Worm (Caenorhabditis elegans) whole organism, young adult: ENCODE results near the gene F34D6.1.
"Not testable (repeated sequence)": the region's sequence is repeated elsewhere in the genome, so short reads cannot be mapped to it uniquely, and the experiment has no call there.

Experiments used
- T07F8.4 ChIP-seq: sonication (generic microtip); optimal IDR thresholded peaks from 2 replicates; lab custom pipeline; 2016; ENCODE audit warnings: mild to moderate bottlenecking, missing genetic modification characterization, moderate library complexity, missing compliant biosample characterization
- Y95B8A.8 ChIP-seq: fragments of 200-800 bp; sonication (Bioruptor generic); IDR thresholded peaks from 2 replicates; pipeline ENCODE4 v1.3.6; 2022; ENCODE audit warnings: missing genetic modification reagents, missing genetic modification characterization, missing compliant biosample characterization
- bed-1 ChIP-seq: fragments of 200-800 bp; sonication (Bioruptor generic); IDR thresholded peaks from 2 replicates; pipeline ENCODE4 v1.3.6; 2022; ENCODE audit warnings: missing genetic modification reagents, missing genetic modification characterization, missing compliant biosample characterization
- dpff-1 ChIP-seq: sonication (generic microtip); optimal IDR thresholded peaks from 2 replicates; lab custom pipeline; 2017; ENCODE audit warnings: mild to moderate bottlenecking, missing genetic modification characterization, missing compliant biosample characterization
- gei-17 ChIP-seq: fragments of 200-800 bp; sonication (Bioruptor generic); optimal IDR thresholded peaks from 2 replicates; lab custom pipeline; 2018; ENCODE audit warnings: mild to moderate bottlenecking, missing genetic modification characterization, missing compliant biosample characterization
- hlh-12 ChIP-seq: sonication (generic microtip); optimal IDR thresholded peaks from 2 replicates; lab custom pipeline; 2016; ENCODE audit warnings: missing genetic modification characterization, missing compliant biosample characterization
- nfyb-1 ChIP-seq: fragments of 200-800 bp; sonication (Bioruptor generic); IDR thresholded peaks from 2 replicates; pipeline ENCODE4 v1.3.6; 2022; ENCODE audit warnings: missing genetic modification reagents, missing genetic modification characterization, missing compliant biosample characterization
- snpc-1.1 ChIP-seq: sonication (generic microtip); optimal IDR thresholded peaks from 2 replicates; lab custom pipeline; 2017; ENCODE audit warnings: missing genetic modification characterization, mild to moderate bottlenecking, missing compliant biosample characterization, antibody characterized with exemption, moderate library complexity, missing genotype, missing genetic modification reagents; ENCODE audit not compliant: insufficient read depth
- snpc-4 ChIP-seq, 5 experiments: fragments of 150-350 bp in 1 of 5; sonication (generic microtip) in 4 of 5; optimal IDR thresholded peaks; 2 replicates each; lab custom pipeline; 2014 to 2018; ENCODE audit warnings: missing genetic modification characterization in 5 of 5, missing biosample characterization in 3 of 5, antibody characterized with exemption in 2 of 5, mild to moderate bottlenecking in 2 of 5, missing compliant biosample characterization in 2 of 5, missing genotype in 2 of 5, moderate library complexity in 2 of 5, missing genetic modification reagents in 1 of 5
- unc-62 ChIP-seq: fragments of 150-350 bp; optimal IDR thresholded peaks from 2 replicates; lab custom pipeline; 2014; ENCODE audit warnings: missing biosample characterization, missing genetic modification reagents, missing genetic modification characterization
- xnd-1 ChIP-seq: sonication (generic microtip); optimal IDR thresholded peaks from 2 replicates; lab custom pipeline; 2016; ENCODE audit warnings: missing genotype, missing genetic modification reagents, missing genetic modification characterization, missing compliant biosample characterization
- ztf-26 ChIP-seq: sonication (generic microtip); optimal IDR thresholded peaks from 2 replicates; lab custom pipeline; 2017; ENCODE audit warnings: missing genetic modification characterization, missing compliant biosample characterization

DNA sequence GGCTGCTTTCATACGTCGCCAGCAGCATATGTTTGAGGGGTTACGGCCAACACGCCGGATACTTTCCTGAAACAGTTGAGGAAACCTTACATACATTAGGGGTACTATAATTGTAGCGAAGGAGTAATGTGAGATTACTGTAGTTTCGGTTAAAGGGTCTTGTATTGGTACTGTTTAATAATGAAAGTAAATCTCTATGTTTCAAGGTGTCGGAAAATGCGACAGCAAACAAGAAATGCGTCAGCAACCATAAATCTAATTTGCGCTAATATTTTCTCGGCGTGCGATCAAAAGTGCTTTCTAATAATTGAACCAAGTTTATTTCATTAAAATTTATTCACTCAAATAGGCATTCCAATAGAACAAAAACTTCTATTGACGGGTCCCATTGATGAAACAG, 8.7 kb downstream of the F34D6.1 start, which contains the start of gene sri-57:
- TF ChIP-seq dpff-1 (tag; lab: Kevin White, UChicago); gei-17 (GFP tag; lab: Kevin White, UChicago); Y95B8A.8; snpc-1.1; nfyb-1 (GFP tag; lab: Robert Waterston, UW); xnd-1; T07F8.4 (tag; lab: Kevin White, UChicago); ztf-26 (tag; lab: Kevin White, UChicago); unc-62 (GFP tag; lab: Kevin White, UChicago); snpc-4 (GFP tag; optimal IDR thresholded peaks at IDR 0.05; lab: Kevin White, UChicago); snpc-4 (tag; optimal IDR thresholded peaks at IDR 0.05; lab: Kevin White, UChicago); bed-1 (GFP tag; lab: Robert Waterston, UW); hlh-12 (tag; lab: Kevin White, UChicago): not testable (repeated sequence)
